Worm (Caenorhabditis elegans) whole organism, L2 larva: Measurements from ENCODE around the gene T09A5.14.

Source experiments
- R02D3.7 ChIP-seq: fragments of 150-350 bp; optimal IDR thresholded peaks from 2 replicates; lab custom pipeline; 2014; ENCODE audit warnings: missing biosample characterization, missing genetic modification characterization
- aly-2 ChIP-seq: fragments of 150-350 bp; optimal IDR thresholded peaks from 2 replicates; lab custom pipeline; 2014; ENCODE audit warnings: missing biosample characterization, missing genetic modification characterization
- ama-1 ChIP-seq: fragments of 150-350 bp; optimal IDR thresholded peaks from 2 replicates; lab custom pipeline; 2018; ENCODE audit warnings: inconsistent platforms
- blmp-1 ChIP-seq: sonication (generic microtip); optimal IDR thresholded peaks from 2 replicates; lab custom pipeline; 2017; ENCODE audit warnings: missing genetic modification characterization, mild to moderate bottlenecking, missing compliant biosample characterization, antibody characterized with exemption, moderate library complexity; ENCODE audit not compliant: insufficient read depth
- dmd-4 ChIP-seq: sonication (generic microtip); optimal IDR thresholded peaks from 2 replicates; lab custom pipeline; 2017; ENCODE audit warnings: missing biosample characterization, missing genetic modification characterization
- fos-1 ChIP-seq: fragments of 150-350 bp; optimal IDR thresholded peaks from 2 replicates; lab custom pipeline; 2014; ENCODE audit warnings: missing biosample characterization, missing genetic modification characterization
- lin-11 ChIP-seq: fragments of 150-350 bp; sonication (generic microtip); optimal IDR thresholded peaks from 2 replicates; lab custom pipeline; 2014; ENCODE audit warnings: missing biosample characterization, missing genetic modification characterization, inconsistent platforms, mixed read lengths
- lin-13 ChIP-seq: fragments of 150-350 bp; optimal IDR thresholded peaks from 2 replicates; lab custom pipeline; 2014; ENCODE audit warnings: missing biosample characterization, missing genetic modification reagents, missing genetic modification characterization
- mdl-1 ChIP-seq, 2 experiments: fragments of 150-350 bp in 1 of 2; sonication (generic microtip) in 1 of 2; optimal IDR thresholded peaks; 2 replicates each; lab custom pipeline; 2017; ENCODE audit warnings: missing biosample characterization in 2 of 2, missing genetic modification characterization in 2 of 2
- nhr-11 ChIP-seq: fragments of 150-350 bp; optimal IDR thresholded peaks from 2 replicates; lab custom pipeline; 2014; ENCODE audit warnings: missing biosample characterization, missing genetic modification characterization
- nhr-12 ChIP-seq: fragments of 150-350 bp; optimal IDR thresholded peaks from 2 replicates; lab custom pipeline; 2014; ENCODE audit warnings: missing biosample characterization, missing genetic modification characterization
- nhr-237 ChIP-seq: fragments of 150-350 bp; optimal IDR thresholded peaks from 2 replicates; lab custom pipeline; 2014; ENCODE audit warnings: missing biosample characterization, missing genetic modification characterization
- unc-62 ChIP-seq: fragments of 150-350 bp; optimal IDR thresholded peaks from 2 replicates; lab custom pipeline; 2014; ENCODE audit warnings: missing biosample characterization, missing genetic modification reagents, missing genetic modification characterization
- ztf-11 ChIP-seq: sonication (generic microtip); optimal IDR thresholded peaks from 2 replicates; lab custom pipeline; 2017; ENCODE audit warnings: missing biosample characterization, missing genetic modification characterization

ce11 chrII:7879266-7879718 is 47.1 kb downstream of the T09A5.14 start, which contains the start of the genes vha-4 and T01H3.5:
- TF ChIP-seq ama-1 (lab: Kevin White, UChicago) = no peak
- peak; percentile 62 for TF ChIP-seq fos-1 (tag; lab: Kevin White, UChicago)
- no peak for TF ChIP-seq unc-62 (GFP tag; lab: Kevin White, UChicago)
- TF ChIP-seq ztf-11 (tag; lab: Kevin White, UChicago) = no peak
- no peak for TF ChIP-seq dmd-4
- TF ChIP-seq blmp-1 (tag; lab: Kevin White, UChicago) = no peak
- TF ChIP-seq nhr-12 (tag; lab: Kevin White, UChicago) = no peak
- TF ChIP-seq lin-11 (tag; lab: Kevin White, UChicago) = no peak
- TF ChIP-seq lin-13 = no peak
- no peak for TF ChIP-seq R02D3.7 (tag; lab: Kevin White, UChicago)
- no peak for TF ChIP-seq aly-2 (tag; lab: Kevin White, UChicago)
- no peak for TF ChIP-seq nhr-237
- no peak for TF ChIP-seq nhr-11 (tag; lab: Kevin White, UChicago)
- TF ChIP-seq mdl-1 (tag; optimal IDR thresholded peaks at IDR 0.05; lab: Kevin White, UChicago) = no peak
